Worm (Caenorhabditis elegans) whole organism, late embryonic: ENCODE data around the gene slc-36.5.

Source experiments
- C38D4.7 ChIP-seq: fragments of 200-800 bp; sonication (Bioruptor generic); optimal IDR thresholded peaks from 2 replicates; lab custom pipeline; 2018; ENCODE audit warnings: mild to moderate bottlenecking, missing genetic modification characterization, moderate library complexity, missing compliant biosample characterization
- ceh-30 ChIP-seq: fragments of 150-350 bp; optimal IDR thresholded peaks from 2 replicates; lab custom pipeline; 2014; ENCODE audit warnings: missing biosample characterization, missing genetic modification characterization
- eyg-1 ChIP-seq: sonication (generic microtip); optimal IDR thresholded peaks from 2 replicates; lab custom pipeline; 2016; ENCODE audit warnings: missing genotype, missing genetic modification characterization, missing compliant biosample characterization
- pag-3 ChIP-seq: sonication (generic microtip); optimal IDR thresholded peaks from 2 replicates; lab custom pipeline; 2016; ENCODE audit warnings: missing compliant biosample characterization, missing genetic modification characterization, borderline replicate concordance
- pqm-1 ChIP-seq: sonication (generic microtip); optimal IDR thresholded peaks from 2 replicates; lab custom pipeline; 2016; ENCODE audit warnings: missing genetic modification characterization, missing compliant biosample characterization

DNA sequence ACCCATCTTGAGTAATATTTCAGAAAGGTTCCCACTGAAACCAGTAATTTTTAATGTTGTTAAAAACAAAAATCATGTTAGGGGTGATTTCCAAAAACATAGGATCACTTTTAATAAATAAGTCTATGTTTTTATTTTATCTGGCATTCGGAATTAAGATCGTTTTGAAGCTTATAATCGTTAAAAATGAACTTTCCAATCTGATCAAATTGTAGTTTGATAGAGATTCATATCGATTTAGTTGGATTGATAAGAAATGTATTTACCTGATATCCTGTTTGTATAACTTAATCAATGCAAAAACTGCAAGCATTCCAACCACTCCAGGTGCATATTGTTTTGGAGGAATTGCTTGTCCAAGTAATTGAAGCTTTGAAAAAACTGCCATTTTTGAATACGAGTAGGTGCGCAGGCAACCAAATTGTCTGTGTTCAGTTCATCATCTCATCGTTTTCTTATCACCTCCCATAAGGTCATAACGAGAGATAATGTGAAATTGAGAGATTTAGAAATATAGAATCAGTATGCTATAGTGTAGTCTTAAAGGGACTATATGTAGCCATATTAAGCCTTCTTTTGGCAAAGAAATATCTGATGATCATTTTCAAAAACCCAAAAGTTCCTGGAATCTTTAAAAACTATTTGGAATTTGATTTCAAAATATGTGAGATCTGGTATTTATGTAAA lies 10.6 kb upstream of the slc-36.5 start, which contains the start of gene pmp-2:
- TF ChIP-seq C38D4.7 (GFP tag; lab: Kevin White, UChicago) = no peak
- TF ChIP-seq pag-3 (tag; lab: Kevin White, UChicago) = no peak
- no peak for TF ChIP-seq pqm-1 (tag; lab: Kevin White, UChicago)
- TF ChIP-seq ceh-30 = no peak
- no peak for TF ChIP-seq eyg-1 (tag; lab: Kevin White, UChicago)
